Worm (Caenorhabditis elegans): ENCODE data around the gene Y9C12A.1.

Y9C12A.1 gene

DNA sequence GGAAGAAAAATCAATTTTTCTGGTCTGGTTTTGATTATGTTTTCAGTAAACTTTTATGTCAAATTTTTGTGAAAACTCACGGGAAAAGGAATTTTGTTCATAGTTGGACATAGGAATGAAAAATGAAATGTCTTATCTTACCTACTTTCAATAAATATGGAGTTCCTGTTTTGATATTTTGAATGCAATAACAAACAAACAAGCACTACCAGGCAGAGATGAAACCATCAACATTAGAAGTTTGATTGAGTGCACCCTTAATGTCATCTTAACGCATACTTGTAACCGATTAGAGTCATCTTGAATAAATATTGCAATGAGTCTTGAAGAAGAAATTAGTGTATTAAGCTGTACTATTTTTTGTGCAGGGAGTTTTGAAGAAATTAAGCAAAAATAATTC is 41.2 kb downstream of the Y9C12A.1 start, which contains the start of gene M6.11:
M6.11 (minus strand) TSS at position 101 of the 400 bp plus-strand sequence.
- no peak for TF ChIP-seq ztf-4 (tag; optimal IDR thresholded peaks at IDR 0.05)
- no peak for TF ChIP-seq peb-1 (tag; optimal IDR thresholded peaks at IDR 0.05)
- TF ChIP-seq nhr-237 (tag; optimal IDR thresholded peaks at IDR 0.05): no peak
- no peak for TF ChIP-seq elt-1 (tag; optimal IDR thresholded peaks at IDR 0.05)
- no peak for TF ChIP-seq ZK546.5 (tag; optimal IDR thresholded peaks at IDR 0.05)
- TF ChIP-seq ztf-1 (GFP tag; conservative IDR thresholded peaks at IDR 0.05): no peak
- no peak for TF ChIP-seq nhr-129 (tag; optimal IDR thresholded peaks at IDR 0.05)
- no peak for TF ChIP-seq lin-13 (GFP tag; optimal IDR thresholded peaks at IDR 0.05)
- no peak for TF ChIP-seq aly-2 (tag; optimal IDR thresholded peaks at IDR 0.05)
- no peak for TF ChIP-seq nhr-77 (tag; optimal IDR thresholded peaks at IDR 0.05)
- no peak for TF ChIP-seq lin-39 (tag; optimal IDR thresholded peaks at IDR 0.05)
- no peak for TF ChIP-seq crh-2 (tag; optimal IDR thresholded peaks at IDR 0.05)
- no peak for TF ChIP-seq lin-11 (tag; optimal IDR thresholded peaks at IDR 0.05)
- TF ChIP-seq mdl-1 (tag; optimal IDR thresholded peaks at IDR 0.05): no peak
- TF ChIP-seq nhr-12 (tag; optimal IDR thresholded peaks at IDR 0.05): no peak
- no peak for TF ChIP-seq nhr-25 (tag; optimal IDR thresholded peaks at IDR 0.05)
- no peak for TF ChIP-seq C34F6.9 (tag; optimal IDR thresholded peaks at IDR 0.05)

DNA sequence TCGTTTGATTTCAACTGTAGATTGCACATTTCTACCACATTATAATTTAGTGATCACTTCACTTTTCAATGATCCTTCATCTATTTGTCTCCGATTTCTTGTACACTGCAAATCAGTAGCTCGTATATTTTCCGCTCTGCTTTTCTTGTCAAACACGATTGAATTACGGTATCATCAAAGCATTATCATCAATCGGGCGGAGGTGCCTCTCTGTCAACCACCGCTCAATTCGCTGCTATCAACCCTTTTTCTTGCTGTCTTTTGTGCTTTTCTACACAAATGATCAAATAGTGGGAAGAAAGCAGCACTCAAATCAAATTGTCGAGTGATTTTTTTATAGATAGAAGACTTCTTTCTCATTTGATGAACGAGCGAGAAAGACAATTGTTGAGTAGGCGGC is 45.0 kb downstream of the Y9C12A.1 start:
- TF ChIP-seq fos-1 (tag; optimal IDR thresholded peaks at IDR 0.05) (peak; percentile 28), ama-1 (optimal IDR thresholded peaks at IDR 0.05) (no peak)

DNA sequence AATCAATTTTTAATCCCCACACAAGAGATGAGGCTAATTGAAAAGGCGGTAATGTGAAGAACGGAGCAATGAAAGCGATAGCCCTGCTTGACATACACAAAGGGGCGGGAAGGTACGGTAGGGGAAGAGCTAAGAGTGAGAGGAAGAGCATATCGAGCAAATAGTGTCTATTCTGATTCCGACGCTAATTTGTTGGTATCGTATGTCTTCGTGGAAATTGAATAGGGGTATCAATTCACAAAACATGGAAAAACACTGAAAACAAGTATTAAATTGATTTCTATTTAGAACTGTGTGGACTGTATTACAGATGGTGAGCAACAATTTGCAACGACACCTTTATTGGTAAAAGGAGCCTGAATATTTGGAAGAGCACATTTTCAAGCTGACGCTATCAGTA is 45.7 kb downstream of the Y9C12A.1 start, which contains the start of gene pha-2:
pha-2 (minus strand) TSS at position 101 of the 400 bp plus-strand sequence.
- TF ChIP-seq unc-39 (tag; optimal IDR thresholded peaks at IDR 0.05) (no peak), peb-1 (tag; optimal IDR thresholded peaks at IDR 0.05) (no peak), mab-5 (tag; optimal IDR thresholded peaks at IDR 0.05) (no peak), C34F6.9 (tag; optimal IDR thresholded peaks at IDR 0.05) (no peak), unc-62 (GFP tag; optimal IDR thresholded peaks at IDR 0.05) (no peak), nhr-11 (tag; optimal IDR thresholded peaks at IDR 0.05) (no peak), mdl-1 (tag; optimal IDR thresholded peaks at IDR 0.05) (no peak), lin-11 (tag; optimal IDR thresholded peaks at IDR 0.05) (no peak), nhr-25 (tag; optimal IDR thresholded peaks at IDR 0.05) (no peak), nhr-237 (tag; optimal IDR thresholded peaks at IDR 0.05) (no peak), elt-3 (tag; optimal IDR thresholded peaks at IDR 0.05) (no peak), snpc-4 (tag; optimal IDR thresholded peaks at IDR 0.05) (no peak), aly-2 (tag; optimal IDR thresholded peaks at IDR 0.05) (no peak), F13H6.1 (tag; optimal IDR thresholded peaks at IDR 0.05) (no peak), egl-27 (tag; optimal IDR thresholded peaks at IDR 0.05) (no peak), nhr-21 (tag; optimal IDR thresholded peaks at IDR 0.05) (no peak), zag-1 (tag; optimal IDR thresholded peaks at IDR 0.05) (no peak), ztf-1 (GFP tag; conservative IDR thresholded peaks at IDR 0.05) (no peak), skn-1 (tag; optimal IDR thresholded peaks at IDR 0.05) (no peak)
